Worm (Caenorhabditis elegans) whole organism, late embryonic: ENCODE results near the gene C29F9.5.

Experiments used
- ceh-2 ChIP-seq: sonication (generic microtip); optimal IDR thresholded peaks from 2 replicates; lab custom pipeline; 2016; ENCODE audit warnings: missing genotype, missing genetic modification characterization, missing compliant biosample characterization
- ceh-24 ChIP-seq: sonication (generic microtip); optimal IDR thresholded peaks from 2 replicates; lab custom pipeline; 2016; ENCODE audit warnings: mild to moderate bottlenecking, missing genetic modification characterization, missing compliant biosample characterization
- ceh-9 ChIP-seq: sonication (generic microtip); optimal IDR thresholded peaks from 2 replicates; lab custom pipeline; 2016; ENCODE audit warnings: mild to moderate bottlenecking, missing genetic modification characterization, inconsistent platforms, missing compliant biosample characterization
- fkh-10 ChIP-seq: fragments of 150-350 bp; optimal IDR thresholded peaks from 2 replicates; lab custom pipeline; 2014; ENCODE audit warnings: missing biosample characterization, missing genetic modification reagents, missing genetic modification characterization
- nhr-11 ChIP-seq: fragments of 150-350 bp; optimal IDR thresholded peaks from 2 replicates; lab custom pipeline; 2014; ENCODE audit warnings: missing biosample characterization, missing genetic modification characterization
- pqm-1 ChIP-seq: sonication (generic microtip); optimal IDR thresholded peaks from 2 replicates; lab custom pipeline; 2016; ENCODE audit warnings: missing genetic modification characterization, missing compliant biosample characterization

ce11 chrIII:94759-95330, 22.5 kb upstream of the C29F9.5 start, which contains the start of gene pat-4:
- no peak for TF ChIP-seq fkh-10 (GFP tag; lab: Kevin White, UChicago)
- peak; percentile 16 for TF ChIP-seq ceh-2 (tag; lab: Kevin White, UChicago)
- no peak for TF ChIP-seq pqm-1
- TF ChIP-seq ceh-9 (tag; lab: Kevin White, UChicago): no peak
- TF ChIP-seq nhr-11: no peak
- TF ChIP-seq ceh-24 (tag; lab: Kevin White, UChicago): no peak
